Fruit fly (Drosophila melanogaster) whole organism, embryonic: ENCODE data around the gene CG7724.

ENCODE experiments used
- Atf3 ChIP-seq: fragments of 200-800 bp; sonication (Bioruptor generic); optimal IDR thresholded peaks from 3 replicates; lab custom pipeline; 2016; ENCODE audit warnings: missing biosample characterization, missing genetic modification characterization
- BEAF-32 ChIP-seq: fragments of 200-800 bp; sonication (Bioruptor generic); optimal IDR thresholded peaks from 3 replicates; lab custom pipeline; 2017; ENCODE audit warnings: missing biosample characterization, missing genetic modification characterization, mild to moderate bottlenecking, moderate library complexity, missing genetic modification reagents
- CG10366 ChIP-seq: fragments of 200-800 bp; sonication (Bioruptor generic); IDR thresholded peaks from 2 replicates; pipeline ENCODE4 v1.3.6; 2022; ENCODE audit warnings: missing biosample characterization, missing genetic modification characterization
- CG11456 ChIP-seq: fragments of 200-800 bp; sonication (Bioruptor generic); IDR thresholded peaks from 3 replicates; pipeline ENCODE4 v1.3.6; 2022; ENCODE audit warnings: missing biosample characterization, missing genetic modification characterization
- CG12236 ChIP-seq: fragments of 200-800 bp; sonication (Bioruptor generic); optimal IDR thresholded peaks from 2 replicates; lab custom pipeline; 2016; ENCODE audit warnings: missing biosample characterization, missing genetic modification characterization
- CG12391 ChIP-seq: fragments of 200-800 bp; sonication (Bioruptor generic); optimal IDR thresholded peaks from 3 replicates; lab custom pipeline; 2018; ENCODE audit warnings: missing biosample characterization, mild to moderate bottlenecking, missing genetic modification characterization, moderate library complexity
- CG1529 ChIP-seq: fragments of 200-800 bp; sonication (Bioruptor generic); optimal IDR thresholded peaks from 3 replicates; lab custom pipeline; 2018; ENCODE audit warnings: missing biosample characterization, missing genetic modification characterization
- CG15601 ChIP-seq: fragments of 200-800 bp; sonication (Bioruptor generic); optimal IDR thresholded peaks from 3 replicates; lab custom pipeline; 2019; ENCODE audit warnings: missing biosample characterization, mild to moderate bottlenecking, missing genetic modification characterization, moderate library complexity
- CG18011 ChIP-seq: fragments of 200-800 bp; sonication (Bioruptor generic); optimal IDR thresholded peaks from 2 replicates; lab custom pipeline; 2017; ENCODE audit warnings: missing biosample characterization, missing genetic modification characterization, mild to moderate bottlenecking, moderate library complexity, missing genotype
- CG31441 ChIP-seq: fragments of 200-800 bp; sonication (Bioruptor generic); IDR thresholded peaks from 2 replicates; pipeline ENCODE4 v1.3.6; 2022; ENCODE audit warnings: missing biosample characterization, missing genetic modification characterization
- CG3726 ChIP-seq: fragments of 200-800 bp; sonication (Bioruptor generic); IDR thresholded peaks from 3 replicates; pipeline ENCODE4, ENCODE4 v1.3.6; 2022; ENCODE audit warnings: missing biosample characterization, missing genetic modification characterization
- CG3847 ChIP-seq: fragments of 200-800 bp; sonication (Bioruptor generic); IDR thresholded peaks from 2 replicates; pipeline ENCODE4 v1.3.6; 2022; ENCODE audit warnings: missing biosample characterization, missing genetic modification characterization
- CG4730 ChIP-seq: fragments of 200-800 bp; sonication (Bioruptor generic); IDR thresholded peaks from 2 replicates; pipeline ENCODE4 v1.3.6; 2022; ENCODE audit warnings: missing biosample characterization, missing genetic modification characterization
- CG4820 ChIP-seq: fragments of 200-800 bp; sonication (Bioruptor generic); optimal IDR thresholded peaks from 3 replicates; lab custom pipeline; 2016; ENCODE audit warnings: missing biosample characterization, missing genetic modification characterization
- CG6689 ChIP-seq: fragments of 200-800 bp; sonication (Bioruptor generic); IDR thresholded peaks from 2 replicates; pipeline ENCODE4 v1.3.6; 2022; ENCODE audit warnings: missing biosample characterization, missing genetic modification characterization
- CG7271 ChIP-seq: fragments of 200-800 bp; sonication (Bioruptor generic); optimal IDR thresholded peaks from 2 replicates; lab custom pipeline; 2018; ENCODE audit warnings: missing biosample characterization, mild to moderate bottlenecking, missing genetic modification characterization, moderate library complexity
- CG7839 ChIP-seq: fragments of 200-800 bp; sonication (Bioruptor generic); optimal IDR thresholded peaks from 3 replicates; lab custom pipeline; 2018; ENCODE audit warnings: missing biosample characterization, mild to moderate bottlenecking, missing genetic modification characterization, moderate library complexity
- CG7987 ChIP-seq: fragments of 200-800 bp; sonication (Bioruptor generic); optimal IDR thresholded peaks from 2 replicates; lab custom pipeline; 2018; ENCODE audit warnings: missing biosample characterization, mild to moderate bottlenecking, missing genetic modification characterization, moderate library complexity
- CG8944 ChIP-seq: fragments of 200-800 bp; sonication (Bioruptor generic); optimal IDR thresholded peaks from 3 replicates; lab custom pipeline; 2016; ENCODE audit warnings: missing biosample characterization, missing genetic modification characterization
- Chrac-16 ChIP-seq: fragments of 200-800 bp; sonication (Bioruptor generic); optimal IDR thresholded peaks from 3 replicates; lab custom pipeline; 2016; ENCODE audit warnings: missing biosample characterization, missing genetic modification characterization
- Dad ChIP-seq: fragments of 200-800 bp; sonication (Bioruptor generic); optimal IDR thresholded peaks from 3 replicates; lab custom pipeline; 2016; ENCODE audit warnings: missing biosample characterization, missing genetic modification characterization
- Dbx ChIP-seq: fragments of 200-800 bp; sonication (Bioruptor generic); IDR thresholded peaks from 3 replicates; pipeline ENCODE4 v1.3.6; 2022; ENCODE audit warnings: missing biosample characterization, missing genetic modification characterization
- Doc3 ChIP-seq: fragments of 200-800 bp; sonication (Bioruptor generic); IDR thresholded peaks from 3 replicates; pipeline ENCODE4 v1.3.6; 2022; ENCODE audit warnings: missing biosample characterization, missing genetic modification characterization; ENCODE audit not compliant: partially characterized antibody
- Drgx ChIP-seq: fragments of 200-800 bp; sonication (Bioruptor generic); IDR thresholded peaks from 2 replicates; pipeline ENCODE4 v1.3.6; 2022; ENCODE audit warnings: missing biosample characterization, missing genetic modification characterization
- Ets65A ChIP-seq: fragments of 200-800 bp; sonication (Bioruptor generic); peaks from one replicate; lab custom pipeline; 2016; ENCODE audit warnings: missing biosample characterization, missing genetic modification characterization
- Fer1 ChIP-seq: fragments of 200-800 bp; sonication (Bioruptor generic); optimal IDR thresholded peaks from 2 replicates; lab custom pipeline; 2017; ENCODE audit warnings: missing biosample characterization, mild to moderate bottlenecking, missing genetic modification characterization
- MESR4 ChIP-seq: fragments of 200-800 bp; sonication (Bioruptor generic); optimal IDR thresholded peaks from 2 replicates; lab custom pipeline; 2018; ENCODE audit warnings: missing biosample characterization, mild to moderate bottlenecking, missing genetic modification characterization, moderate library complexity
- Mad ChIP-seq: fragments of 200-800 bp; sonication (Bioruptor generic); optimal IDR thresholded peaks from 2 replicates; lab custom pipeline; 2016; ENCODE audit warnings: missing biosample characterization, missing genetic modification characterization
- Max ChIP-seq: fragments of 200-800 bp; sonication (Bioruptor generic); optimal IDR thresholded peaks from 2 replicates; lab custom pipeline; 2016; ENCODE audit warnings: missing biosample characterization, mild to moderate bottlenecking, missing genetic modification characterization
- PHDP ChIP-seq: fragments of 200-800 bp; sonication (Bioruptor generic); optimal IDR thresholded peaks from 3 replicates; lab custom pipeline; 2018; ENCODE audit warnings: missing biosample characterization, mild to moderate bottlenecking, missing genetic modification characterization, moderate library complexity
- Ptx1 ChIP-seq: fragments of 200-800 bp; sonication (Bioruptor generic); IDR thresholded peaks from 2 replicates; pipeline ENCODE4 v1.3.6; 2022; ENCODE audit warnings: missing biosample characterization, missing genetic modification characterization
- Sin3A ChIP-seq: fragments of >200 bp; optimal IDR thresholded peaks from 2 replicates; lab custom pipeline; 2018
- Sry-β ChIP-seq: fragments of 200-800 bp; sonication (Bioruptor generic); optimal IDR thresholded peaks from 2 replicates; lab custom pipeline; 2018; ENCODE audit warnings: missing biosample characterization, mild to moderate bottlenecking, missing genetic modification characterization, moderate library complexity
- Xbp1 ChIP-seq: fragments of 200-800 bp; sonication (Bioruptor generic); optimal IDR thresholded peaks from 3 replicates; lab custom pipeline; 2016; ENCODE audit warnings: missing biosample characterization, mild to moderate bottlenecking, missing genetic modification characterization
- ci ChIP-seq: fragments of 200-800 bp; sonication (Bioruptor generic); IDR thresholded peaks from 3 replicates; pipeline ENCODE4 v1.3.6; 2022; ENCODE audit warnings: missing biosample characterization, missing genetic modification characterization
- crp ChIP-seq, 2 experiments: fragments of 200-800 bp; sonication (Bioruptor generic); optimal IDR thresholded peaks; 2 replicates in 1 of 2; 3 replicates in 1 of 2; lab custom pipeline; 2017; ENCODE audit warnings: missing biosample characterization in 2 of 2, missing genetic modification characterization in 2 of 2, mild to moderate bottlenecking in 1 of 2, moderate library complexity in 1 of 2
- ems ChIP-seq: fragments of 200-800 bp; sonication (Bioruptor generic); optimal IDR thresholded peaks from 3 replicates; lab custom pipeline; 2016; ENCODE audit warnings: missing biosample characterization, missing genetic modification characterization
- lola ChIP-seq, 3 experiments: fragments of >200 bp in 2 of 3; fragments of 200-800 bp in 1 of 3; sonication (Bioruptor generic) in 1 of 3; optimal IDR thresholded peaks; 2 replicates each; lab custom pipeline; 2017 to 2019; ENCODE audit warnings: missing biosample characterization in 3 of 3, missing genetic modification characterization in 3 of 3, mild to moderate bottlenecking in 1 of 3, moderate library complexity in 1 of 3
- pho ChIP-seq: fragments of 200-800 bp; sonication (Bioruptor generic); optimal IDR thresholded peaks from 2 replicates; lab custom pipeline; 2016; ENCODE audit warnings: missing biosample characterization, missing genetic modification characterization
- pum ChIP-seq: fragments of 200-800 bp; sonication (Bioruptor generic); optimal IDR thresholded peaks from 2 replicates; lab custom pipeline; 2016; ENCODE audit warnings: missing biosample characterization, missing genetic modification characterization
- rib ChIP-seq: fragments of 200-800 bp; sonication (Bioruptor generic); IDR thresholded peaks from 2 replicates; pipeline ENCODE4 v1.3.6; 2022; ENCODE audit warnings: missing biosample characterization, missing genetic modification characterization
- sd ChIP-seq: fragments of 200-800 bp; sonication (Bioruptor generic); optimal IDR thresholded peaks from 3 replicates; lab custom pipeline; 2018; ENCODE audit warnings: missing biosample characterization, mild to moderate bottlenecking, missing genetic modification characterization, moderate library complexity
- sens ChIP-seq: fragments of 200-800 bp; sonication (Bioruptor generic); peaks from one replicate; lab custom pipeline; 2016; ENCODE audit warnings: missing biosample characterization, missing genetic modification characterization
- sens-2 ChIP-seq: fragments of 200-800 bp; sonication (Bioruptor generic); IDR thresholded peaks from 2 replicates; pipeline ENCODE4 v1.3.6; 2022; ENCODE audit warnings: missing biosample characterization, missing genetic modification characterization
- sob ChIP-seq: fragments of 200-800 bp; sonication (Bioruptor generic); IDR thresholded peaks from 2 replicates; pipeline ENCODE4 v1.3.6; 2022; ENCODE audit warnings: missing biosample characterization, missing genetic modification characterization
- tna ChIP-seq: fragments of 200-800 bp; sonication (Bioruptor generic); IDR thresholded peaks from 2 replicates; pipeline ENCODE4 v1.3.6; 2022; ENCODE audit warnings: missing biosample characterization, missing genetic modification characterization; ENCODE audit not compliant: partially characterized antibody
- usp ChIP-seq: fragments of >200 bp; optimal IDR thresholded peaks from 2 replicates; lab custom pipeline; 2017; ENCODE audit warnings: missing biosample characterization, missing genetic modification characterization
- vfl ChIP-seq: fragments of 200-800 bp; sonication (Bioruptor generic); optimal IDR thresholded peaks from 2 replicates; lab custom pipeline; 2016; ENCODE audit warnings: missing biosample characterization, missing genetic modification characterization
- vvl ChIP-seq: fragments of 200-800 bp; sonication (Bioruptor generic); IDR thresholded peaks from 2 replicates; pipeline ENCODE4 v1.3.6; 2022; ENCODE audit warnings: missing biosample characterization, missing genetic modification characterization

Gene CG7724

DNA sequence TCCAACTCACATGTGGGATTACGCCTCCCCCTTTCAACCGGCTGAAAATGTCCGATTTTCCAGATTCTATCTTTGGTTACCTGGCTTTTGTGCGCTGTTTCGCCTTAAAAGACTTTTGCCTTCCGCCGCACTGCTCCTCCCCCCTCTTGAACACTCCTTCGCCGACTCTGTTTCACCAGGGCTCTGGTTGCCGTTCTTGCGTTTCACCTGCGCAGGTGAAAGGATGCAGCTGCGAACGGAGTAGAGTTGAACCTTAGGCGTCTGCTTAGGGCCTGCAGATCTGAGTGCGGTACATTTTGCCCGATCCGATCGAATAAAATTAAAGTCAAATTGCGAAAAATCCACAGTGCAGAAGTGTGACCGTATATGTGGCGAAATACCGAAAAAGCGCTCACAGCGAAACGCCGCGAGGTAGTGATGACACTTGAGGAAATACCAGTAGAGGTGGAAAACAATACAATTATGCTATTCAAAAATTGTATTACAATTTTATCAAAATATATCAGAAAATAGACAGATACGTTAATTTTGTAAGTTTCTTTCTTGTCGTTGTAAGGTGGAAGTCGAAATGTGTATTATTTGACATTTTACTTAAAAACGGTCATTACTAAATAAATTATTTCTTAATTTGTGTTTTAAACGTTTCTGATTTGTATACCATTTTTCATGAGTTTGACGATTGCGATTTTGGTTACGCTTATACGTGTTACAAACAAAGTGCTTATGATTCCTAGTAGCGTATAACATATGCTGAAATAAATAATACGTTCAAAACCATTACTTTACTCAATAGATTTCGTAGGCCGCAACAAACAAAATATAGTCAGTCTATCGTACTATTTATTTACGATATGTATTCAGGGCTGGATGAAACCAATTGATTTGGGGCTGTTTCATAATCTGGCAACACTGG is 39.5 kb upstream of the CG7724 start, which contains the start of the genes CG6664 and CG7728:
CG6664 (minus strand) TSS at position 518 of the 913 bp plus-strand sequence.
CG7728 (plus strand) TSS at position 874 of the 913 bp plus-strand sequence.
- peak; percentile 1 for TF ChIP-seq CG18011 (GFP tag; lab: Kevin White, UChicago)
- peak; percentile 52 for TF ChIP-seq CG3847
- peak; percentile 74 for TF ChIP-seq sob
- peak; percentile 19 for TF ChIP-seq Atf3 (GFP tag; lab: Kevin White, UChicago)
- peak in 1 of 2 experiments; percentile 9 for TF ChIP-seq crp (GFP tag; optimal IDR thresholded peaks at IDR 0.05; lab: Kevin White, UChicago)
- no peak for TF ChIP-seq PHDP (tag; lab: Kevin White, UChicago)
- TF ChIP-seq pum (GFP tag; lab: Kevin White, UChicago): peak; percentile 35
- TF ChIP-seq CG15601 (tag; lab: Kevin White, UChicago): peak; percentile 21
- peak; percentile 80 for TF ChIP-seq BEAF-32 (GFP tag; lab: Kevin White, UChicago)
- peak; percentile 59 for TF ChIP-seq CG12391
- TF ChIP-seq Drgx (GFP tag; lab: Robert Waterston, UW): peak; percentile 38
- 0 out of 3 replicates have a peak, but pooled peaks have one; percentile 21 for TF ChIP-seq CG3726 (GFP tag; lab: Robert Waterston, UW)
- TF ChIP-seq CG11456: peak; percentile 74; the same call in 2 of the 3 replicates
- TF ChIP-seq ci (GFP tag; lab: Robert Waterston, UW): peak; percentile 70
- no peak for TF ChIP-seq CG7271
- peak; percentile 84 for TF ChIP-seq sens (GFP tag; lab: Kevin White, UChicago)
- peak; percentile 60 for TF ChIP-seq Xbp1 (GFP tag; lab: Kevin White, UChicago)
- TF ChIP-seq ems: no peak
- TF ChIP-seq pho (GFP tag; lab: Kevin White, UChicago): peak; percentile 53
- peak; percentile 95 for TF ChIP-seq MESR4 (GFP tag; lab: Kevin White, UChicago)
- peak; percentile 31; the same call in 1 of the 2 replicates for TF ChIP-seq tna (GFP tag; lab: Robert Waterston, UW)
- TF ChIP-seq sd: no peak
- TF ChIP-seq Dbx (GFP tag; lab: Robert Waterston, UW): peak; percentile 54; the same call in 2 of the 3 replicates
- no peak for TF ChIP-seq CG7839
- 0 out of 2 replicates have a peak, but pooled peaks have one; percentile 27 for TF ChIP-seq sens-2 (GFP tag; lab: Robert Waterston, UW)
- TF ChIP-seq vfl (GFP tag; lab: Kevin White, UChicago): peak; percentile 35
- TF ChIP-seq Sin3A (lab: Kevin White, UChicago): peak; percentile 40
- peak; percentile 52; the same call in 1 of the 2 replicates for TF ChIP-seq CG31441 (GFP tag; lab: Robert Waterston, UW)
- peak; percentile 55 for TF ChIP-seq CG4820 (GFP tag; lab: Kevin White, UChicago)
- peak; percentile 28 for TF ChIP-seq vvl (GFP tag; lab: Robert Waterston, UW)
- TF ChIP-seq rib (GFP tag; lab: Robert Waterston, UW): peak; percentile 58
- TF ChIP-seq CG12236 (GFP tag; lab: Kevin White, UChicago): no peak
- TF ChIP-seq Chrac-16: peak; percentile 41
- no peak for TF ChIP-seq CG4730 (GFP tag; lab: Robert Waterston, UW)
- no peak for TF ChIP-seq Mad (GFP tag; lab: Kevin White, UChicago)
- 0 out of 2 replicates have a peak, but pooled peaks have one; percentile 16 for TF ChIP-seq CG6689 (GFP tag; lab: Robert Waterston, UW)
- TF ChIP-seq CG7987 (GFP tag; lab: Kevin White, UChicago): no peak
- TF ChIP-seq usp (GFP tag; lab: Kevin White, UChicago): no peak
- peak; percentile 48; the same call in 1 of the 3 replicates for TF ChIP-seq Doc3 (GFP tag; lab: Robert Waterston, UW)
- TF ChIP-seq CG8944: peak; percentile 42
- TF ChIP-seq lola (GFP tag; optimal IDR thresholded peaks at IDR 0.05; lab: Kevin White, UChicago): peak in 1 of 3 experiments; percentile 66
- TF ChIP-seq Fer1: peak; percentile 28
- TF ChIP-seq Dad (GFP tag; lab: Kevin White, UChicago): peak; percentile 5
- peak; percentile 60 for TF ChIP-seq Ptx1 (GFP tag; lab: Robert Waterston, UW)
- TF ChIP-seq Max (GFP tag; lab: Kevin White, UChicago): peak; percentile 46
- TF ChIP-seq Sry-β (GFP tag; lab: Kevin White, UChicago): peak; percentile 54
- TF ChIP-seq Ets65A: peak; percentile 95
- TF ChIP-seq CG10366 (GFP tag; lab: Robert Waterston, UW): peak; percentile 52
- peak; percentile 47 for TF ChIP-seq CG1529 (GFP tag; lab: Kevin White, UChicago)
